Fruit fly (Drosophila melanogaster) whole organism, embryonic: Measurements from ENCODE around the gene DIP-eta.

ENCODE experiments used
- Awh ChIP-seq: fragments of 200-800 bp; sonication (Bioruptor generic); IDR thresholded peaks from 2 replicates; pipeline ENCODE4, ENCODE4 v1.3.6; 2022; ENCODE audit warnings: missing biosample characterization, missing genetic modification characterization
- B-H1 ChIP-seq: fragments of 200-800 bp; sonication (Bioruptor generic); IDR thresholded peaks from 3 replicates; pipeline ENCODE4 v1.3.6; 2022; ENCODE audit warnings: missing biosample characterization, missing genetic modification characterization
- BtbVII ChIP-seq: fragments of 200-800 bp; sonication (Bioruptor generic); optimal IDR thresholded peaks from 3 replicates; lab custom pipeline; 2017; ENCODE audit warnings: missing biosample characterization, mild to moderate bottlenecking, missing genetic modification characterization
- CG10431 ChIP-seq: fragments of 200-800 bp; sonication (Bioruptor generic); optimal IDR thresholded peaks from 3 replicates; lab custom pipeline; 2018; ENCODE audit warnings: missing biosample characterization, mild to moderate bottlenecking, missing genetic modification characterization
- CG11247 ChIP-seq: fragments of 200-800 bp; sonication (Bioruptor generic); IDR thresholded peaks from 2 replicates; pipeline ENCODE4 v1.3.6; 2022; ENCODE audit warnings: missing biosample characterization, missing genetic modification characterization
- CG12071 ChIP-seq: fragments of 200-800 bp; sonication (Bioruptor generic); optimal IDR thresholded peaks from 3 replicates; lab custom pipeline; 2018; ENCODE audit warnings: missing biosample characterization, mild to moderate bottlenecking, missing genetic modification characterization
- CG13624 ChIP-seq: fragments of 200-800 bp; sonication (Bioruptor generic); optimal IDR thresholded peaks from 2 replicates; lab custom pipeline; 2016; ENCODE audit warnings: missing biosample characterization, missing genetic modification characterization
- CG13894 ChIP-seq: fragments of 200-800 bp; sonication (Bioruptor generic); optimal IDR thresholded peaks from 3 replicates; lab custom pipeline; 2018; ENCODE audit warnings: missing biosample characterization, mild to moderate bottlenecking, missing genetic modification characterization, moderate library complexity
- CG14441 ChIP-seq: fragments of 200-800 bp; sonication (Bioruptor generic); IDR thresholded peaks from 2 replicates; pipeline ENCODE4 v1.3.6; 2022; ENCODE audit warnings: missing biosample characterization, missing genetic modification characterization
- CG18476 ChIP-seq: fragments of 200-800 bp; sonication (Bioruptor generic); optimal IDR thresholded peaks from 2 replicates; lab custom pipeline; 2016; ENCODE audit warnings: missing biosample characterization, mild to moderate bottlenecking, missing genetic modification characterization
- CG31441 ChIP-seq: fragments of 200-800 bp; sonication (Bioruptor generic); IDR thresholded peaks from 2 replicates; pipeline ENCODE4 v1.3.6; 2022; ENCODE audit warnings: missing biosample characterization, missing genetic modification characterization
- CG33213 ChIP-seq: fragments of 200-800 bp; sonication (Bioruptor generic); optimal IDR thresholded peaks from 3 replicates; lab custom pipeline; 2016; ENCODE audit warnings: missing biosample characterization, missing genetic modification characterization
- CG33557 ChIP-seq: fragments of 200-800 bp; sonication (Bioruptor generic); optimal IDR thresholded peaks from 2 replicates; lab custom pipeline; 2019; ENCODE audit warnings: missing biosample characterization, mild to moderate bottlenecking, missing genetic modification characterization, moderate library complexity
- CG34376 ChIP-seq: fragments of 200-800 bp; sonication (Bioruptor generic); optimal IDR thresholded peaks from 2 replicates; lab custom pipeline; 2018; ENCODE audit warnings: missing biosample characterization, mild to moderate bottlenecking, missing genetic modification characterization
- CG43689 ChIP-seq: fragments of 200-800 bp; sonication (Bioruptor generic); IDR thresholded peaks from 2 replicates; pipeline ENCODE4 v1.3.6; 2022; ENCODE audit warnings: missing biosample characterization, missing genetic modification characterization
- CG4854 ChIP-seq: fragments of 200-800 bp; sonication (Bioruptor generic); optimal IDR thresholded peaks from 2 replicates; lab custom pipeline; 2016; ENCODE audit warnings: missing biosample characterization, missing genetic modification characterization, inconsistent platforms
- CG5180 ChIP-seq: fragments of 200-800 bp; sonication (Bioruptor generic); optimal IDR thresholded peaks from 3 replicates; lab custom pipeline; 2017; ENCODE audit warnings: missing biosample characterization, missing genetic modification characterization, mild to moderate bottlenecking, moderate library complexity, missing genetic modification reagents
- CG6689 ChIP-seq: fragments of 200-800 bp; sonication (Bioruptor generic); IDR thresholded peaks from 2 replicates; pipeline ENCODE4 v1.3.6; 2022; ENCODE audit warnings: missing biosample characterization, missing genetic modification characterization
- CG8359 ChIP-seq: fragments of 200-800 bp; sonication (Bioruptor generic); optimal IDR thresholded peaks from 2 replicates; lab custom pipeline; 2017; ENCODE audit warnings: missing biosample characterization, mild to moderate bottlenecking, missing genetic modification characterization, borderline replicate concordance
- Deaf1 ChIP-seq: fragments of 200-800 bp; optimal IDR thresholded peaks from 3 replicates; lab custom pipeline; 2019; ENCODE audit warnings: missing biosample characterization, mild to moderate bottlenecking, missing genetic modification characterization, moderate library complexity
- E2f1 ChIP-seq: fragments of 200-800 bp; sonication (Bioruptor generic); IDR thresholded peaks from 2 replicates; pipeline ENCODE4 v1.3.6; 2022; ENCODE audit warnings: missing biosample characterization, missing genetic modification characterization
- Ets97D ChIP-seq: fragments of 200-800 bp; sonication (Bioruptor generic); optimal IDR thresholded peaks from 3 replicates; lab custom pipeline; 2016; ENCODE audit warnings: missing biosample characterization, missing genetic modification characterization
- GATAe ChIP-seq: fragments of 200-800 bp; sonication (Bioruptor generic); conservative IDR thresholded peaks from 2 replicates; pipeline ENCODE4 v1.3.6; 2022; ENCODE audit warnings: missing biosample characterization, missing genetic modification characterization
- Gsc ChIP-seq: fragments of 200-800 bp; sonication (Bioruptor generic); IDR thresholded peaks from 2 replicates; pipeline ENCODE4 v1.3.6; 2022; ENCODE audit warnings: missing biosample characterization, missing genetic modification characterization
- H2.0 ChIP-seq: fragments of 200-800 bp; sonication (Bioruptor generic); IDR thresholded peaks from 2 replicates; pipeline ENCODE4 v1.3.6; 2022; ENCODE audit warnings: missing biosample characterization, missing genetic modification characterization
- HLH4C ChIP-seq: fragments of 200-800 bp; sonication (Bioruptor generic); IDR thresholded peaks from 3 replicates; pipeline ENCODE4 v1.3.6; 2022; ENCODE audit warnings: missing biosample characterization, missing genetic modification characterization; ENCODE audit not compliant: partially characterized antibody
- Hmx ChIP-seq: fragments of 200-800 bp; sonication (Bioruptor generic); optimal IDR thresholded peaks from 2 replicates; lab custom pipeline; 2016; ENCODE audit warnings: missing biosample characterization, missing genetic modification characterization
- Hr39 ChIP-seq: fragments of >200 bp; optimal IDR thresholded peaks from 2 replicates; lab custom pipeline; 2017
- MTF-1 ChIP-seq: fragments of 200-800 bp; sonication (Bioruptor generic); optimal IDR thresholded peaks from 2 replicates; lab custom pipeline; 2018; ENCODE audit warnings: missing biosample characterization, mild to moderate bottlenecking, missing genetic modification characterization, borderline replicate concordance
- Meics ChIP-seq: fragments of 200-800 bp; sonication (Bioruptor generic); optimal IDR thresholded peaks from 2 replicates; lab custom pipeline; 2017; ENCODE audit warnings: missing biosample characterization, mild to moderate bottlenecking, missing genetic modification characterization
- Mes4 ChIP-seq: fragments of 200-800 bp; sonication (Bioruptor generic); optimal IDR thresholded peaks from 2 replicates; lab custom pipeline; 2016; ENCODE audit warnings: missing biosample characterization, missing genetic modification characterization
- Mrtf ChIP-seq: fragments of 200-800 bp; sonication (Bioruptor generic); IDR thresholded peaks from 3 replicates; pipeline ENCODE4 v1.3.6; 2022; ENCODE audit warnings: missing biosample characterization, missing genetic modification characterization
- Ravus ChIP-seq: fragments of 200-800 bp; sonication (Bioruptor generic); IDR thresholded peaks from 2 replicates; pipeline ENCODE4 v1.3.6; 2022; ENCODE audit warnings: missing biosample characterization, missing genetic modification characterization
- Sox102F ChIP-seq: fragments of 200-800 bp; sonication (Bioruptor generic); optimal IDR thresholded peaks from 2 replicates; lab custom pipeline; 2018; ENCODE audit warnings: missing biosample characterization, mild to moderate bottlenecking, missing genetic modification characterization, moderate library complexity
- Spps ChIP-seq: fragments of 200-800 bp; sonication (Bioruptor generic); optimal IDR thresholded peaks from 2 replicates; lab custom pipeline; 2018; ENCODE audit warnings: missing biosample characterization, mild to moderate bottlenecking, missing genetic modification characterization
- Sry-β ChIP-seq: fragments of 200-800 bp; sonication (Bioruptor generic); optimal IDR thresholded peaks from 2 replicates; lab custom pipeline; 2018; ENCODE audit warnings: missing biosample characterization, mild to moderate bottlenecking, missing genetic modification characterization, moderate library complexity
- Xbp1 ChIP-seq: fragments of 200-800 bp; sonication (Bioruptor generic); optimal IDR thresholded peaks from 3 replicates; lab custom pipeline; 2016; ENCODE audit warnings: missing biosample characterization, mild to moderate bottlenecking, missing genetic modification characterization
- ap ChIP-seq: fragments of 200-800 bp; sonication (Bioruptor generic); IDR thresholded peaks from 2 replicates; pipeline ENCODE4 v1.3.6; 2022; ENCODE audit warnings: missing biosample characterization, missing genetic modification characterization
- bowl ChIP-seq: fragments of 200-800 bp; sonication (Bioruptor generic); IDR thresholded peaks from 2 replicates; pipeline ENCODE4 v1.3.6; 2022; ENCODE audit warnings: missing biosample characterization, missing genetic modification characterization
- cato ChIP-seq: fragments of 200-800 bp; sonication (Bioruptor generic); optimal IDR thresholded peaks from 2 replicates; lab custom pipeline; 2016; ENCODE audit warnings: missing biosample characterization, missing genetic modification characterization, borderline replicate concordance
- chm ChIP-seq: fragments of 200-800 bp; sonication (Bioruptor generic); IDR thresholded peaks from 2 replicates; pipeline ENCODE4 v1.3.6; 2022; ENCODE audit warnings: missing biosample characterization, missing genetic modification characterization
- eyg ChIP-seq: fragments of 200-800 bp; sonication (Bioruptor generic); optimal IDR thresholded peaks from 3 replicates; lab custom pipeline; 2016; ENCODE audit warnings: missing biosample characterization, missing genetic modification characterization
- fd64A ChIP-seq: fragments of 200-800 bp; sonication (Bioruptor generic); optimal IDR thresholded peaks from 3 replicates; lab custom pipeline; 2018; ENCODE audit warnings: missing biosample characterization, mild to moderate bottlenecking, missing genetic modification characterization
- gce ChIP-seq: fragments of 200-800 bp; sonication (Bioruptor generic); IDR thresholded peaks from 3 replicates; pipeline ENCODE4 v1.3.6; 2022; ENCODE audit warnings: missing biosample characterization, missing genetic modification characterization
- grn ChIP-seq: fragments of 200-800 bp; sonication (Bioruptor generic); optimal IDR thresholded peaks from 3 replicates; lab custom pipeline; 2017; ENCODE audit warnings: missing biosample characterization, missing genetic modification characterization
- org-1 ChIP-seq: fragments of 200-800 bp; sonication (Bioruptor generic); optimal IDR thresholded peaks from 2 replicates; lab custom pipeline; 2017; ENCODE audit warnings: missing biosample characterization, missing genetic modification characterization
- pros ChIP-seq: fragments of 200-800 bp; sonication (Bioruptor generic); optimal IDR thresholded peaks from 3 replicates; lab custom pipeline; 2019; ENCODE audit warnings: missing biosample characterization, mild to moderate bottlenecking, missing genetic modification characterization, moderate library complexity
- salm ChIP-seq: fragments of 200-800 bp; sonication (Bioruptor generic); optimal IDR thresholded peaks from 2 replicates; lab custom pipeline; 2018; ENCODE audit warnings: missing biosample characterization, mild to moderate bottlenecking, missing genetic modification characterization
- sd ChIP-seq: fragments of 200-800 bp; sonication (Bioruptor generic); optimal IDR thresholded peaks from 3 replicates; lab custom pipeline; 2018; ENCODE audit warnings: missing biosample characterization, mild to moderate bottlenecking, missing genetic modification characterization, moderate library complexity
- trh ChIP-seq: fragments of 200-800 bp; sonication (Bioruptor generic); optimal IDR thresholded peaks from 2 replicates; lab custom pipeline; 2016; ENCODE audit warnings: missing biosample characterization, missing genetic modification characterization
- usp ChIP-seq: fragments of >200 bp; optimal IDR thresholded peaks from 2 replicates; lab custom pipeline; 2017; ENCODE audit warnings: missing biosample characterization, missing genetic modification characterization
- wor ChIP-seq: fragments of 200-800 bp; sonication (Bioruptor generic); IDR thresholded peaks from 2 replicates; pipeline ENCODE4 v1.3.6; 2022; ENCODE audit warnings: missing biosample characterization, missing genetic modification characterization
- z ChIP-seq: fragments of 200-800 bp; sonication (Bioruptor generic); IDR thresholded peaks from 3 replicates; pipeline ENCODE4 v1.3.6; 2022; ENCODE audit warnings: missing biosample characterization, missing genetic modification characterization

DIP-eta gene

dm6 chr2L:5610108-5610507, 7.6 kb downstream of the DIP-eta start (continued):
- TF ChIP-seq Hmx (GFP tag; lab: Kevin White, UChicago) = no peak
- no peak for TF ChIP-seq Gsc (GFP tag; lab: Robert Waterston, UW)
- 0 out of 2 replicates have a peak, but pooled peaks have one; percentile 11 for TF ChIP-seq E2f1
- TF ChIP-seq Sox102F (GFP tag; lab: Kevin White, UChicago) = peak; percentile 53
- no peak for TF ChIP-seq CG18476 (GFP tag; lab: Kevin White, UChicago)
- TF ChIP-seq Mes4 (GFP tag; lab: Kevin White, UChicago) = no peak
- no peak for TF ChIP-seq salm (tag; lab: Kevin White, UChicago)
- TF ChIP-seq Mrtf = no peak
- no peak for TF ChIP-seq CG13894 (tag; lab: Kevin White, UChicago)
- TF ChIP-seq z = no peak
- no peak for TF ChIP-seq CG5180 (GFP tag; lab: Kevin White, UChicago)
- no peak for TF ChIP-seq CG33557 (GFP tag; lab: Kevin White, UChicago)
- TF ChIP-seq CG14441 (GFP tag; lab: Robert Waterston, UW) = peak; percentile 15; the same call in 1 of the 2 replicates
- no peak for TF ChIP-seq H2.0
- no peak for TF ChIP-seq sd (tag; lab: Kevin White, UChicago)
- no peak for TF ChIP-seq ap
- no peak for TF ChIP-seq Deaf1
- peak; percentile 42; the same call in 1 of the 2 replicates for TF ChIP-seq CG6689 (GFP tag; lab: Robert Waterston, UW)
- TF ChIP-seq bowl = no peak
- TF ChIP-seq usp (GFP tag; lab: Kevin White, UChicago) = no peak
- no peak for TF ChIP-seq B-H1 (GFP tag; lab: Robert Waterston, UW)
- TF ChIP-seq CG10431 (GFP tag; lab: Kevin White, UChicago) = no peak
- no peak for TF ChIP-seq BtbVII (GFP tag; lab: Kevin White, UChicago)
- TF ChIP-seq chm (GFP tag; lab: Robert Waterston, UW) = no peak
- no peak for TF ChIP-seq wor (GFP tag; lab: Robert Waterston, UW)
- TF ChIP-seq CG34376 (GFP tag; lab: Kevin White, UChicago) = no peak
- no peak for TF ChIP-seq CG11247 (GFP tag; lab: Robert Waterston, UW)
- no peak for TF ChIP-seq CG13624 (GFP tag; lab: Kevin White, UChicago)
- no peak for TF ChIP-seq CG43689 (GFP tag; lab: Robert Waterston, UW)
- no peak for TF ChIP-seq gce
- TF ChIP-seq CG4854 = no peak
- TF ChIP-seq CG12071 (GFP tag; lab: Kevin White, UChicago) = no peak
- TF ChIP-seq Spps (tag; lab: Kevin White, UChicago) = no peak
- peak; percentile 54 for TF ChIP-seq CG8359
- peak; percentile 38 for TF ChIP-seq Meics (GFP tag; lab: Kevin White, UChicago)
- TF ChIP-seq Awh (GFP tag; lab: Robert Waterston, UW) = no peak
- TF ChIP-seq GATAe (GFP tag; lab: Robert Waterston, UW) = no peak
- no peak for TF ChIP-seq eyg (GFP tag; lab: Kevin White, UChicago)
- no peak for TF ChIP-seq Ets97D (GFP tag; lab: Kevin White, UChicago)
- no peak for TF ChIP-seq pros
- no peak for TF ChIP-seq CG33213 (GFP tag; lab: Kevin White, UChicago)
- TF ChIP-seq trh = no peak
- no peak for TF ChIP-seq Ravus (GFP tag; lab: Robert Waterston, UW)
- TF ChIP-seq grn (GFP tag; lab: Kevin White, UChicago) = no peak
- TF ChIP-seq Xbp1 = peak; percentile 38
- TF ChIP-seq MTF-1 (GFP tag; lab: Kevin White, UChicago) = no peak
- peak; percentile 56 for TF ChIP-seq CG31441 (GFP tag; lab: Robert Waterston, UW)
- TF ChIP-seq Sry-β (GFP tag; lab: Kevin White, UChicago) = no peak
- no peak for TF ChIP-seq cato (GFP tag; lab: Kevin White, UChicago)
- no peak for TF ChIP-seq fd64A (GFP tag; lab: Kevin White, UChicago)
- TF ChIP-seq Hr39 (lab: Kevin White, UChicago) = no peak
- TF ChIP-seq org-1 = peak; percentile 18
- no peak for TF ChIP-seq HLH4C (GFP tag; lab: Robert Waterston, UW)
